Fruit fly (Drosophila melanogaster) whole organism, embryonic: ENCODE results near the gene Pde11.
A peak's percentile ranks its signal among the peaks of the same experiment; 100 is the strongest.

Source experiments
- ATbp ChIP-seq: fragments of 200-800 bp; sonication (Bioruptor generic); optimal IDR thresholded peaks from 2 replicates; lab custom pipeline; 2017; ENCODE audit warnings: missing biosample characterization, mild to moderate bottlenecking, missing genetic modification characterization, missing genetic modification reagents
- CG11696 ChIP-seq: fragments of 200-800 bp; sonication (Bioruptor generic); IDR thresholded peaks from 2 replicates; pipeline ENCODE4 v1.3.6; 2022; ENCODE audit warnings: missing biosample characterization, missing genetic modification characterization
- CG12236 ChIP-seq: fragments of 200-800 bp; sonication (Bioruptor generic); optimal IDR thresholded peaks from 2 replicates; lab custom pipeline; 2016; ENCODE audit warnings: missing biosample characterization, missing genetic modification characterization
- CG13287 ChIP-seq: fragments of 200-800 bp; sonication (Bioruptor generic); IDR thresholded peaks from 2 replicates; pipeline ENCODE4 v1.3.6; 2022; ENCODE audit warnings: missing biosample characterization, missing genetic modification characterization; ENCODE audit not compliant: partially characterized antibody
- CG13424 ChIP-seq: fragments of 200-800 bp; sonication (Bioruptor generic); optimal IDR thresholded peaks from 2 replicates; lab custom pipeline; 2019; ENCODE audit warnings: missing biosample characterization, mild to moderate bottlenecking, missing genetic modification characterization, moderate library complexity
- CG1603 ChIP-seq: fragments of 200-800 bp; sonication (Bioruptor generic); optimal IDR thresholded peaks from 2 replicates; lab custom pipeline; 2019; ENCODE audit warnings: missing biosample characterization, mild to moderate bottlenecking, missing genetic modification characterization, moderate library complexity
- CG17568 ChIP-seq: fragments of 200-800 bp; sonication (Bioruptor generic); optimal IDR thresholded peaks from 2 replicates; lab custom pipeline; 2018; ENCODE audit warnings: missing biosample characterization, mild to moderate bottlenecking, missing genetic modification characterization, moderate library complexity
- CG2199 ChIP-seq: fragments of 200-800 bp; sonication (Bioruptor generic); IDR thresholded peaks from 3 replicates; pipeline ENCODE4 v1.3.6; 2022; ENCODE audit warnings: missing biosample characterization, missing genetic modification characterization
- CG2202 ChIP-seq: fragments of 200-800 bp; sonication (Bioruptor generic); optimal IDR thresholded peaks from 2 replicates; lab custom pipeline; 2018; ENCODE audit warnings: missing biosample characterization, mild to moderate bottlenecking, missing genetic modification characterization
- CG30431 ChIP-seq: fragments of 200-800 bp; sonication (Bioruptor generic); optimal IDR thresholded peaks from 2 replicates; lab custom pipeline; 2017; ENCODE audit warnings: missing biosample characterization, missing genetic modification characterization
- CG31388 ChIP-seq: fragments of 200-800 bp; sonication (Bioruptor generic); optimal IDR thresholded peaks from 2 replicates; lab custom pipeline; 2016; ENCODE audit warnings: missing biosample characterization, missing genetic modification characterization
- CG4854 ChIP-seq: fragments of 200-800 bp; sonication (Bioruptor generic); optimal IDR thresholded peaks from 2 replicates; lab custom pipeline; 2016; ENCODE audit warnings: missing biosample characterization, missing genetic modification characterization, inconsistent platforms
- CG6765 ChIP-seq: fragments of 200-800 bp; sonication (Bioruptor generic); optimal IDR thresholded peaks from 3 replicates; lab custom pipeline; 2017; ENCODE audit warnings: missing biosample characterization, mild to moderate bottlenecking, missing genetic modification characterization
- CG8388 ChIP-seq: fragments of 200-800 bp; sonication (Bioruptor generic); optimal IDR thresholded peaks from 2 replicates; lab custom pipeline; 2019; ENCODE audit warnings: missing biosample characterization, mild to moderate bottlenecking, missing genetic modification characterization, moderate library complexity
- CG9437 ChIP-seq: fragments of 200-800 bp; sonication (Bioruptor generic); optimal IDR thresholded peaks from 2 replicates; lab custom pipeline; 2018; ENCODE audit warnings: missing biosample characterization, mild to moderate bottlenecking, missing genetic modification characterization
- CG9932 ChIP-seq: fragments of 200-800 bp; sonication (Bioruptor generic); IDR thresholded peaks from 2 replicates; pipeline ENCODE4 v1.3.6; 2022; ENCODE audit warnings: missing biosample characterization, missing genetic modification characterization
- Chrac-16 ChIP-seq: fragments of 200-800 bp; sonication (Bioruptor generic); optimal IDR thresholded peaks from 3 replicates; lab custom pipeline; 2016; ENCODE audit warnings: missing biosample characterization, missing genetic modification characterization
- CoRest ChIP-seq: fragments of 200-800 bp; sonication (Bioruptor generic); optimal IDR thresholded peaks from 3 replicates; lab custom pipeline; 2018; ENCODE audit warnings: missing biosample characterization, mild to moderate bottlenecking, missing genetic modification characterization, moderate library complexity
- Dll ChIP-seq: fragments of 200-800 bp; sonication (Bioruptor generic); IDR thresholded peaks from 4 replicates; pipeline ENCODE4 v1.3.6; 2022; ENCODE audit warnings: missing biosample characterization, missing genetic modification characterization; ENCODE audit not compliant: partially characterized antibody
- Ets97D ChIP-seq: fragments of 200-800 bp; sonication (Bioruptor generic); optimal IDR thresholded peaks from 3 replicates; lab custom pipeline; 2016; ENCODE audit warnings: missing biosample characterization, missing genetic modification characterization
- H15 ChIP-seq: fragments of 200-800 bp; sonication (Bioruptor generic); IDR thresholded peaks from 3 replicates; pipeline ENCODE4 v1.3.6; 2022; ENCODE audit warnings: missing biosample characterization, missing genetic modification characterization
- HLH3B ChIP-seq: fragments of 200-800 bp; sonication (Bioruptor generic); IDR thresholded peaks from 2 replicates; pipeline ENCODE4 v1.3.6; 2022; ENCODE audit warnings: missing biosample characterization, missing genetic modification characterization
- HmgZ ChIP-seq: fragments of 200-800 bp; sonication (Bioruptor generic); optimal IDR thresholded peaks from 2 replicates; lab custom pipeline; 2018; ENCODE audit warnings: missing biosample characterization, mild to moderate bottlenecking, missing genetic modification characterization
- Hmr ChIP-seq: fragments of 200-800 bp; sonication (Bioruptor generic); optimal IDR thresholded peaks from 3 replicates; lab custom pipeline; 2017; ENCODE audit warnings: mild to moderate bottlenecking, missing biosample characterization, missing genetic modification reagents, missing genetic modification characterization
- Hmx ChIP-seq: fragments of 200-800 bp; sonication (Bioruptor generic); optimal IDR thresholded peaks from 2 replicates; lab custom pipeline; 2016; ENCODE audit warnings: missing biosample characterization, missing genetic modification characterization
- MTF-1 ChIP-seq: fragments of 200-800 bp; sonication (Bioruptor generic); optimal IDR thresholded peaks from 2 replicates; lab custom pipeline; 2018; ENCODE audit warnings: missing biosample characterization, mild to moderate bottlenecking, missing genetic modification characterization, borderline replicate concordance
- Nf-YB ChIP-seq: fragments of 200-800 bp; sonication (Bioruptor generic); optimal IDR thresholded peaks from 3 replicates; lab custom pipeline; 2019; ENCODE audit warnings: missing biosample characterization, mild to moderate bottlenecking, missing genetic modification characterization, moderate library complexity
- PHDP ChIP-seq: fragments of 200-800 bp; sonication (Bioruptor generic); optimal IDR thresholded peaks from 3 replicates; lab custom pipeline; 2018; ENCODE audit warnings: missing biosample characterization, mild to moderate bottlenecking, missing genetic modification characterization, moderate library complexity
- Ravus ChIP-seq: fragments of 200-800 bp; sonication (Bioruptor generic); IDR thresholded peaks from 2 replicates; pipeline ENCODE4 v1.3.6; 2022; ENCODE audit warnings: missing biosample characterization, missing genetic modification characterization
- Six4 ChIP-seq: fragments of 200-800 bp; sonication (Bioruptor generic); optimal IDR thresholded peaks from 2 replicates; lab custom pipeline; 2016; ENCODE audit warnings: missing biosample characterization, missing genetic modification characterization
- Stat92E ChIP-seq, 3 experiments: fragments of >200 bp in 2 of 3; fragments of 200-800 bp in 1 of 3; sonication (Bioruptor generic) in 1 of 3; optimal IDR thresholded peaks; 2 replicates each; lab custom pipeline; 2017 to 2019; ENCODE audit warnings: missing biosample characterization in 3 of 3, missing genetic modification characterization in 3 of 3, mild to moderate bottlenecking in 1 of 3, moderate library complexity in 1 of 3
- Xbp1 ChIP-seq: fragments of 200-800 bp; sonication (Bioruptor generic); optimal IDR thresholded peaks from 3 replicates; lab custom pipeline; 2016; ENCODE audit warnings: missing biosample characterization, mild to moderate bottlenecking, missing genetic modification characterization
- az2 ChIP-seq: fragments of 200-800 bp; sonication (Bioruptor generic); optimal IDR thresholded peaks from 3 replicates; lab custom pipeline; 2016; ENCODE audit warnings: missing biosample characterization, missing genetic modification characterization
- dan ChIP-seq: fragments of 200-800 bp; sonication (Bioruptor generic); IDR thresholded peaks from 2 replicates; pipeline ENCODE4 v1.3.6; 2022; ENCODE audit warnings: missing biosample characterization, missing genetic modification characterization
- dm ChIP-seq: fragments of 200-800 bp; sonication (Bioruptor generic); optimal IDR thresholded peaks from 3 replicates; lab custom pipeline; 2016; ENCODE audit warnings: missing biosample characterization, missing genetic modification characterization
- en ChIP-seq: fragments of 200-800 bp; sonication (Bioruptor generic); optimal IDR thresholded peaks from 2 replicates; lab custom pipeline; 2016; ENCODE audit warnings: missing biosample characterization, missing genetic modification characterization
- fd3F ChIP-seq: fragments of 200-800 bp; sonication (Bioruptor generic); optimal IDR thresholded peaks from 2 replicates; lab custom pipeline; 2018; ENCODE audit warnings: missing biosample characterization, mild to moderate bottlenecking, missing genetic modification characterization, moderate library complexity
- fd96Cb ChIP-seq: fragments of 200-800 bp; sonication (Bioruptor generic); optimal IDR thresholded peaks from 2 replicates; lab custom pipeline; 2018; ENCODE audit warnings: missing biosample characterization, mild to moderate bottlenecking, missing genetic modification characterization, moderate library complexity
- gfzf ChIP-seq: fragments of 200-800 bp; sonication (Bioruptor generic); optimal IDR thresholded peaks from 2 replicates; lab custom pipeline; 2016; ENCODE audit warnings: missing biosample characterization, mild to moderate bottlenecking, missing genetic modification characterization, moderate library complexity
- gsb ChIP-seq: fragments of 200-800 bp; sonication (Bioruptor generic); IDR thresholded peaks from 2 replicates; pipeline ENCODE4 v1.3.6; 2022; ENCODE audit warnings: missing biosample characterization, missing genetic modification characterization
- hth ChIP-seq: fragments of >200 bp; optimal IDR thresholded peaks from 2 replicates; lab custom pipeline; 2017; ENCODE audit warnings: inconsistent platforms
- lilli ChIP-seq: fragments of 200-800 bp; sonication (Bioruptor generic); optimal IDR thresholded peaks from 3 replicates; lab custom pipeline; 2016; ENCODE audit warnings: missing biosample characterization, missing genetic modification characterization
- mirr ChIP-seq: fragments of 200-800 bp; sonication (Bioruptor generic); optimal IDR thresholded peaks from 3 replicates; lab custom pipeline; 2018; ENCODE audit warnings: missing biosample characterization, mild to moderate bottlenecking, missing genetic modification characterization
- nmo ChIP-seq: fragments of 200-800 bp; sonication (Bioruptor generic); optimal IDR thresholded peaks from 2 replicates; lab custom pipeline; 2018; ENCODE audit warnings: missing biosample characterization, mild to moderate bottlenecking, missing genetic modification characterization, moderate library complexity
- odd ChIP-seq: fragments of 200-800 bp; sonication (Bioruptor generic); optimal IDR thresholded peaks from 2 replicates; lab custom pipeline; 2017; ENCODE audit warnings: missing biosample characterization, mild to moderate bottlenecking, missing genetic modification characterization
- pita ChIP-seq: fragments of 200-800 bp; sonication (Bioruptor generic); optimal IDR thresholded peaks from 2 replicates; lab custom pipeline; 2017; ENCODE audit warnings: missing biosample characterization, mild to moderate bottlenecking, missing genetic modification characterization
- pum ChIP-seq: fragments of 200-800 bp; sonication (Bioruptor generic); optimal IDR thresholded peaks from 2 replicates; lab custom pipeline; 2016; ENCODE audit warnings: missing biosample characterization, missing genetic modification characterization
- rib ChIP-seq: fragments of 200-800 bp; sonication (Bioruptor generic); IDR thresholded peaks from 2 replicates; pipeline ENCODE4 v1.3.6; 2022; ENCODE audit warnings: missing biosample characterization, missing genetic modification characterization
- scrt ChIP-seq: fragments of 200-800 bp; sonication (Bioruptor generic); optimal IDR thresholded peaks from 2 replicates; lab custom pipeline; 2018; ENCODE audit warnings: missing biosample characterization, mild to moderate bottlenecking, missing genetic modification characterization, moderate library complexity
- sqz ChIP-seq: fragments of 200-800 bp; sonication (Bioruptor generic); optimal IDR thresholded peaks from 3 replicates; lab custom pipeline; 2018; ENCODE audit warnings: missing biosample characterization, mild to moderate bottlenecking, missing genetic modification characterization
- ssp ChIP-seq: fragments of 200-800 bp; sonication (Bioruptor generic); IDR thresholded peaks from 2 replicates; pipeline ENCODE4 v1.3.6; 2022; ENCODE audit warnings: missing biosample characterization, missing genetic modification characterization

Pde11 gene

DNA sequence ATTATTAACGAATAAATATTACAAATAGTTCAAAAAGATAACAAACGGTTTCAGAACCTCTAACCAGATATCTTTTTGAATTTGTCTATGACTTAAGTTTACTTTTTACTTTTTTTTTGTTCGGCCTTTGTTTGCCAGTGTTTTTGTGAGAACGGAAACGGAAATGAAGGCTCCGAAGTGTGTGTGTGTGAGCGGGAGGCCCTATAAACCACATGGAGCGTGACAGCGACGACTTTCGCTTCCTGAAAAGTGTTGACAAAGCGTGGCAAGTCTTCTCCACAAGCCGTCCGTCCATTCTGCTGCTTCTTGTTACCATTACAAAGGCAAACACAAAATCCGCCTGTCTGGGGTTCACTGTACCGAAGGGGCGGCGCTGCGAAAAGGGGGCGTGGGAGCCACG, 25.7 kb downstream of the Pde11 start (continued):
- no peak for TF ChIP-seq CG6765 (GFP tag; lab: Kevin White, UChicago)
- TF ChIP-seq PHDP (tag; lab: Kevin White, UChicago): no peak
- no peak for TF ChIP-seq Chrac-16 (GFP tag; lab: Kevin White, UChicago)
- 0 out of 2 replicates have a peak, but pooled peaks have one; percentile 40 for TF ChIP-seq rib (GFP tag; lab: Robert Waterston, UW)
- TF ChIP-seq Hmr: peak; percentile 18
- TF ChIP-seq dm (GFP tag; lab: Kevin White, UChicago): no peak
- TF ChIP-seq H15: no peak
- peak; percentile 6 for TF ChIP-seq CG1603
- no peak for TF ChIP-seq lilli (GFP tag; lab: Kevin White, UChicago)
- TF ChIP-seq CG13287: no peak
- TF ChIP-seq CG17568 (GFP tag; lab: Kevin White, UChicago): no peak
- TF ChIP-seq az2 (GFP tag; lab: Kevin White, UChicago): no peak
- TF ChIP-seq Stat92E (GFP tag; optimal IDR thresholded peaks at IDR 0.05; lab: Kevin White, UChicago): no peak
- no peak for TF ChIP-seq CG11696 (GFP tag; lab: Robert Waterston, UW)
- 0 out of 2 replicates have a peak, but pooled peaks have one; percentile 24 for TF ChIP-seq CG9932 (GFP tag; lab: Robert Waterston, UW)
- no peak for TF ChIP-seq Six4
- no peak for TF ChIP-seq fd3F (GFP tag; lab: Kevin White, UChicago)
- no peak for TF ChIP-seq CG31388
- no peak for TF ChIP-seq CG13424 (tag; lab: Kevin White, UChicago)
- TF ChIP-seq en: peak; percentile 12
- TF ChIP-seq mirr (GFP tag; lab: Kevin White, UChicago): no peak
- no peak for TF ChIP-seq CG2202
- no peak for TF ChIP-seq pum (GFP tag; lab: Kevin White, UChicago)
- no peak for TF ChIP-seq gsb
- TF ChIP-seq hth (lab: Kevin White, UChicago): no peak
- no peak for TF ChIP-seq dan
- no peak for TF ChIP-seq pita (GFP tag; lab: Kevin White, UChicago)
- TF ChIP-seq nmo (GFP tag; lab: Kevin White, UChicago): no peak
- TF ChIP-seq ssp: no peak
- peak; percentile 81 for TF ChIP-seq Ets97D (GFP tag; lab: Kevin White, UChicago)
- TF ChIP-seq Nf-YB (GFP tag; lab: Kevin White, UChicago): no peak
- peak; percentile 6 for TF ChIP-seq sqz (GFP tag; lab: Kevin White, UChicago)
- no peak for TF ChIP-seq Dll (GFP tag; lab: Robert Waterston, UW)
- TF ChIP-seq odd (GFP tag; lab: Kevin White, UChicago): no peak
- 0 out of 3 replicates have a peak, but pooled peaks have one; percentile 23 for TF ChIP-seq CG2199 (GFP tag; lab: Robert Waterston, UW)
- no peak for TF ChIP-seq CG8388 (GFP tag; lab: Kevin White, UChicago)
- TF ChIP-seq gfzf (GFP tag; lab: Kevin White, UChicago): no peak
- no peak for TF ChIP-seq CoRest
- TF ChIP-seq Hmx (GFP tag; lab: Kevin White, UChicago): no peak
- TF ChIP-seq Xbp1 (GFP tag; lab: Kevin White, UChicago): no peak
- TF ChIP-seq Ravus (GFP tag; lab: Robert Waterston, UW): no peak
- no peak for TF ChIP-seq fd96Cb (tag; lab: Kevin White, UChicago)
- no peak for TF ChIP-seq CG12236 (GFP tag; lab: Kevin White, UChicago)
- TF ChIP-seq CG9437: peak; percentile 33
- TF ChIP-seq scrt (GFP tag; lab: Kevin White, UChicago): no peak
- no peak for TF ChIP-seq MTF-1 (GFP tag; lab: Kevin White, UChicago)
- TF ChIP-seq HLH3B: no peak
- no peak for TF ChIP-seq CG4854 (GFP tag; lab: Kevin White, UChicago)
- no peak for TF ChIP-seq CG30431 (GFP tag; lab: Kevin White, UChicago)
- TF ChIP-seq ATbp (GFP tag; lab: Kevin White, UChicago): no peak
- no peak for TF ChIP-seq HmgZ (tag; lab: Kevin White, UChicago)
